Fruit fly (Drosophila melanogaster): Measurements from ENCODE around the gene Atox1.

DNA sequence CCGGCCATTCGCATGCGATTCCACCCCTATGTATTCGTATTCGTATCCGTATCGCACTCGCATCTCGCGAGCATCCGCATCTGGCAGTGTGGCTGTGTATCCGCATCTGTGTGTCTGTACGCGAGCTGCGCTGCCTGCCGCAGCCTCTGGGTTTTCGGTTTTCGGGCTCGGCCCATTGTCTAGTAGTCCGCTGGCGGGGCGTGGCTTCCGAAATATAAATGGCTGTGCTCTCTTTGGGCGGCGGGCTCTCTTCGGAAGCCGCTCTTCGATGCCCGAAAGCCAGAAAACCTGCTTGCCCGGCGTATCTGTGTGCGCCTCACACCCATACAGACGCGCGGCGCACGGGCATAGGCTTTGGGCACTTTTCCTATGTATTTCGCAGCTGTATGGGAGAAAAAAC is 42.5 kb upstream of the Atox1 start:
- no peak for TF ChIP-seq CG8478 (optimal IDR thresholded peaks at IDR 0.05)
- no peak for TF ChIP-seq CTCF (optimal IDR thresholded peaks at IDR 0.05)
